Worm (Caenorhabditis elegans): Measurements from ENCODE around the gene ZK899.2.

ZK899.2 gene

DNA sequence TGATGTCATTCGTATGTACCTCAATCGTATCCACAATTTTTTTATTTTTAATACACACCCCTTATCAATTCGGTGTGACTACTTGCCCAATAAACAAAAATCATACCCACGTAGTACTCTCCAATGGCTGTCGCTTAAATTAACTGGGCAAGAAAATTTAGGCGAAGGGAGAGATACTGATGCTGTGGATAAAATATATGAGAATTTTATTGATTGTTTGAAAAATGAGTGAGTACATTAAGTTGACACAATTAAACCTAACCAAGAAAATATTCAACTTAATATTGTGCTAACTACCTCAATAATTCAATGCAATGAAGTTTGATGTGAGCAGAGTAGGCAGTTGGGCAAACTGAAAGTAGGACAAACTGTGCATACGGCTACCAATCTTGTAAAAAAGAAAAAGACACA, 13.9 kb upstream of the ZK899.2 start (continued):
- TF ChIP-seq hmg-1.1 (GFP tag; IDR thresholded peaks at IDR 0.05) (peak; percentile 100), ceh-44 (GFP tag; IDR thresholded peaks at IDR 0.05) (peak; percentile 59; the same call in 1 of the 2 replicates), dmd-9 (GFP tag; IDR thresholded peaks at IDR 0.05) (peak; percentile 92), snpc-4 (tag; optimal IDR thresholded peaks at IDR 0.05) (no peak), lin-38 (GFP tag; IDR thresholded peaks at IDR 0.05) (peak; percentile 88), zfp-3 (GFP tag; conservative IDR thresholded peaks at IDR 0.05) (peak; percentile 95), mep-1 (tag; optimal IDR thresholded peaks at IDR 0.05) (peak; percentile 100), Y75B8A.6 (GFP tag; IDR thresholded peaks at IDR 0.05) (peak; percentile 78; the same call in 1 of the 2 replicates), Y105C5A.15 (GFP tag; IDR thresholded peaks at IDR 0.05) (peak; percentile 72), daf-12 (tag; optimal IDR thresholded peaks at IDR 0.05) (no peak), duxl-1 (tag; optimal IDR thresholded peaks at IDR 0.05; ENCODE audit: poor library complexity) (peak; percentile 99), php-3 (GFP tag; IDR thresholded peaks at IDR 0.05) (peak; percentile 98), egl-43 (GFP tag; IDR thresholded peaks at IDR 0.05) (peak; percentile 96), lsy-2 (tag; optimal IDR thresholded peaks at IDR 0.05) (peak; percentile 94 to 98), dpl-1 (GFP tag; optimal IDR thresholded peaks at IDR 0.05) (peak; percentile 75), pqm-1 (tag; optimal IDR thresholded peaks at IDR 0.05) (peak; percentile 69), zip-2 (tag; optimal IDR thresholded peaks at IDR 0.05) (peak; percentile 98), ama-1 (optimal IDR thresholded peaks at IDR 0.05) (no peak), zag-1 (tag; optimal IDR thresholded peaks at IDR 0.05) (peak; percentile 98), nhr-76 (tag; optimal IDR thresholded peaks at IDR 0.05) (peak; percentile 85), spr-1 (tag; optimal IDR thresholded peaks at IDR 0.05) (peak; percentile 98), mdt-29 (GFP tag; IDR thresholded peaks at IDR 0.05) (peak; percentile 95), dve-1 (tag; optimal IDR thresholded peaks at IDR 0.05; ENCODE audit: insufficient read depth) (peak; percentile 100), nhr-102 (tag; optimal IDR thresholded peaks at IDR 0.05) (peak; percentile 100), mes-2 (tag; optimal IDR thresholded peaks at IDR 0.05; ENCODE audit: poor library complexity, severe bottlenecking) (peak; percentile 98), attf-4 (tag; optimal IDR thresholded peaks at IDR 0.05) (peak; percentile 61), madf-9 (GFP tag; conservative IDR thresholded peaks at IDR 0.05) (peak; percentile 98), pha-4 (GFP tag; IDR thresholded peaks at IDR 0.05) (peak; percentile 97), pha-4 (tag; optimal IDR thresholded peaks at IDR 0.05) (peak; percentile 99), ctbp-1 (GFP tag; IDR thresholded peaks at IDR 0.05) (peak; percentile 98), skn-1 (tag; optimal IDR thresholded peaks at IDR 0.05) (peak; percentile 49), nhr-25 (tag; optimal IDR thresholded peaks at IDR 0.05; ENCODE audit: borderline replicate concordance, insufficient read depth) (peak; percentile 98), saeg-2 (GFP tag; IDR thresholded peaks at IDR 0.05) (peak; percentile 97), cey-2 (tag; optimal IDR thresholded peaks at IDR 0.05; ENCODE audit: borderline replicate concordance, insufficient read depth) (peak; percentile 72), aha-1 (tag) (peak; percentile 100), hlh-30 (tag; optimal IDR thresholded peaks at IDR 0.05; ENCODE audit: insufficient read depth) (peak; percentile 97), Y48G9A.11 (GFP tag; IDR thresholded peaks at IDR 0.05) (peak; percentile 71), unc-130 (GFP tag; optimal IDR thresholded peaks at IDR 0.05) (peak; percentile 1), snpc-1.2 (GFP tag; IDR thresholded peaks at IDR 0.05) (peak; percentile 76), ZK546.5 (tag; optimal IDR thresholded peaks at IDR 0.05) (peak; percentile 36 to 85), nhr-111 (GFP tag; optimal IDR thresholded peaks at IDR 0.05) (peak; percentile 3), nhr-10 (tag; optimal IDR thresholded peaks at IDR 0.05) (peak; percentile 100), unc-39 (tag; optimal IDR thresholded peaks at IDR 0.05) (peak; percentile 98), nhr-77 (tag; optimal IDR thresholded peaks at IDR 0.05) (peak; percentile 100), hlh-11 (tag; optimal IDR thresholded peaks at IDR 0.05) (peak; percentile 97), ztf-7 (tag; optimal IDR thresholded peaks at IDR 0.05) (peak; percentile 97), F26F4.8 (GFP tag; conservative IDR thresholded peaks at IDR 0.05) (no peak), ceh-62 (tag; optimal IDR thresholded peaks at IDR 0.05) (no peak), ZK337.2 (GFP tag; IDR thresholded peaks at IDR 0.05) (peak; percentile 74; the same call in 1 of the 2 replicates), hif-1 (tag; optimal IDR thresholded peaks at IDR 0.05) (peak; percentile 65 to 89), jun-1 (tag; optimal IDR thresholded peaks at IDR 0.05) (peak; percentile 99)

All from whole organism, L4 larva.